Fruit fly (Drosophila melanogaster): ENCODE results near the gene b.

DNA sequence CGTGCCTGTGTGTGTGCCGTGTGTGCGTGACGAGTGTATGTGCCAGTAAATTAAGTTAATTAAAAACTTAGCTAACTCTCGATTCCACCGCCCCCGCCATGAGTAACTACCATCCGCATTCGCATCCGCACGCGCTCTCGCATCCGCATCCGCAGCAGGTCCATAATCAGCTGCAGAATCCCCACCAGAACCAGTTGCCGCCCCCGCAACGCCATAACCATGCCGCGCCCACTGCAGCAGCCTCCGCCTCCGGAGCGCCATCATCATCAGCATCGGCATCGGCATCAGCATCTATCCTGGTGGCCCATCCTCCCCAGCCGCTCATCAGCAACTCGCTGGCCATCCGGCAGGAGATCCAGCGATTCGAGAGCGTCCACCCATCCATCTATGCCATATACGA is 14.9 kb downstream of the b start:
- TF ChIP-seq CTCF (optimal IDR thresholded peaks at IDR 0.05) (no peak), CG8478 (optimal IDR thresholded peaks at IDR 0.05) (no peak)
